Worm (Caenorhabditis elegans): ENCODE measurements around the gene sri-51.
"Not testable (repeated sequence)": the region's sequence is repeated elsewhere in the genome, so short reads cannot be mapped to it uniquely, and the experiment has no call there.

Gene sri-51

ce11 chrII:3203415-3203814 is 4.5 kb upstream of the sri-51 start, which contains the start of gene sri-50:
sri-50 (plus strand) TSS chrII:3203715.
- TF ChIP-seq ceh-39 (tag; optimal IDR thresholded peaks at IDR 0.05) = no peak
- no peak for TF ChIP-seq sptf-1 (tag; optimal IDR thresholded peaks at IDR 0.05)
- TF ChIP-seq nhr-237 (tag; optimal IDR thresholded peaks at IDR 0.05) = no peak
- no peak for TF ChIP-seq zip-8 (tag; optimal IDR thresholded peaks at IDR 0.05)
- no peak for TF ChIP-seq unc-39 (tag; optimal IDR thresholded peaks at IDR 0.05)
- TF ChIP-seq nhr-76 (tag; optimal IDR thresholded peaks at IDR 0.05) = no peak
- no peak for TF ChIP-seq elt-1 (tag; optimal IDR thresholded peaks at IDR 0.05; ENCODE audit: borderline replicate concordance, insufficient read depth)
- no peak for TF ChIP-seq cnd-1 (tag; optimal IDR thresholded peaks at IDR 0.05)

ce11 chrII:3202519-3202918 is 3.6 kb upstream of the sri-51 start, which contains the start of gene sri-53:
sri-53 (minus strand) TSS chrII:3202619.
- TF ChIP-seq drap-1 (GFP tag; optimal IDR thresholded peaks at IDR 0.05) = no peak
- TF ChIP-seq ceh-83 (GFP tag; optimal IDR thresholded peaks at IDR 0.05) = no peak
- no peak for TF ChIP-seq sptf-1 (tag; optimal IDR thresholded peaks at IDR 0.05)
- no peak for TF ChIP-seq sem-2 (GFP tag; optimal IDR thresholded peaks at IDR 0.05)
- TF ChIP-seq ceh-43 (GFP tag; optimal IDR thresholded peaks at IDR 0.05) = no peak
- TF ChIP-seq nhr-2 (tag; optimal IDR thresholded peaks at IDR 0.05) = no peak
- no peak for TF ChIP-seq elt-3 (tag; optimal IDR thresholded peaks at IDR 0.05)
- no peak for TF ChIP-seq zip-8 (tag; optimal IDR thresholded peaks at IDR 0.05)
- no peak for TF ChIP-seq nhr-28 (tag; optimal IDR thresholded peaks at IDR 0.05)
- no peak for TF ChIP-seq lsy-2 (tag; optimal IDR thresholded peaks at IDR 0.05)
- TF ChIP-seq pha-4 (tag; optimal IDR thresholded peaks at IDR 0.05) = no peak
- no peak for TF ChIP-seq unc-120 (tag; optimal IDR thresholded peaks at IDR 0.05; ENCODE audit: poor library complexity, severe bottlenecking)
- TF ChIP-seq tbx-8 (GFP tag; optimal IDR thresholded peaks at IDR 0.05) = no peak
- no peak for TF ChIP-seq ztf-11 (tag; optimal IDR thresholded peaks at IDR 0.05)
- TF ChIP-seq unc-62 (GFP tag; optimal IDR thresholded peaks at IDR 0.05) = no peak
- no peak for TF ChIP-seq ham-2 (GFP tag; optimal IDR thresholded peaks at IDR 0.05)

ce11 chrII:3201242-3201641 is 2.3 kb upstream of the sri-51 start, which contains the start of gene sri-48:
sri-48 (minus strand) TSS chrII:3201342.
- not testable (repeated sequence) for TF ChIP-seq ceh-43 (GFP tag; optimal IDR thresholded peaks at IDR 0.05); unc-120 (tag; optimal IDR thresholded peaks at IDR 0.05; ENCODE audit: poor library complexity, severe bottlenecking); nhr-28 (tag; optimal IDR thresholded peaks at IDR 0.05)

ce11 chrII:3196966-3197365 is 1.9 kb downstream of the sri-51 start, which contains the start of gene gcy-15:
gcy-15 (minus strand) TSS chrII:3197066.
- no peak for TF ChIP-seq lin-32 (GFP tag; optimal IDR thresholded peaks at IDR 0.05)
- no peak for TF ChIP-seq lin-13 (tag; optimal IDR thresholded peaks at IDR 0.05)
- no peak for TF ChIP-seq cnd-1 (tag; optimal IDR thresholded peaks at IDR 0.05)
- no peak for TF ChIP-seq mep-1 (tag; optimal IDR thresholded peaks at IDR 0.05)
- TF ChIP-seq ceh-83 (GFP tag; optimal IDR thresholded peaks at IDR 0.05) = no peak
- no peak for TF ChIP-seq flh-1 (GFP tag; optimal IDR thresholded peaks at IDR 0.05)
- TF ChIP-seq zip-8 (tag; optimal IDR thresholded peaks at IDR 0.05) = no peak
- no peak for TF ChIP-seq elt-3 (tag; optimal IDR thresholded peaks at IDR 0.05)
- TF ChIP-seq mab-5 (tag; optimal IDR thresholded peaks at IDR 0.05) = no peak
- TF ChIP-seq snpc-4 (tag; optimal IDR thresholded peaks at IDR 0.05) = no peak
- TF ChIP-seq unc-39 (tag; optimal IDR thresholded peaks at IDR 0.05) = no peak
- TF ChIP-seq tbx-8 (GFP tag; optimal IDR thresholded peaks at IDR 0.05) = no peak
- TF ChIP-seq nhr-12 (tag; optimal IDR thresholded peaks at IDR 0.05) = no peak
- no peak for TF ChIP-seq elt-1 (tag; optimal IDR thresholded peaks at IDR 0.05; ENCODE audit: borderline replicate concordance, insufficient read depth)
- TF ChIP-seq lsy-2 (tag; optimal IDR thresholded peaks at IDR 0.05) = no peak
- TF ChIP-seq sem-2 (GFP tag; optimal IDR thresholded peaks at IDR 0.05) = no peak
- no peak for TF ChIP-seq unc-120 (tag; optimal IDR thresholded peaks at IDR 0.05; ENCODE audit: poor library complexity, severe bottlenecking)
- TF ChIP-seq nhr-28 (tag; optimal IDR thresholded peaks at IDR 0.05) = no peak
- no peak for TF ChIP-seq drap-1 (GFP tag; optimal IDR thresholded peaks at IDR 0.05)
- no peak for TF ChIP-seq ham-2 (GFP tag; optimal IDR thresholded peaks at IDR 0.05)

- TF ChIP-seq bed-3 (GFP tag; optimal IDR thresholded peaks at IDR 0.05) (no peak), mab-5 (tag; optimal IDR thresholded peaks at IDR 0.05) (no peak), nhr-237 (tag; optimal IDR thresholded peaks at IDR 0.05) (no peak), lin-32 (GFP tag; optimal IDR thresholded peaks at IDR 0.05) (no peak), nhr-28 (tag; optimal IDR thresholded peaks at IDR 0.05) (no peak), ceh-83 (GFP tag; optimal IDR thresholded peaks at IDR 0.05) (no peak), sptf-1 (tag; optimal IDR thresholded peaks at IDR 0.05) (no peak), drap-1 (GFP tag; optimal IDR thresholded peaks at IDR 0.05) (no peak), flh-1 (GFP tag; optimal IDR thresholded peaks at IDR 0.05) (no peak), mep-1 (tag; optimal IDR thresholded peaks at IDR 0.05) (no peak), unc-62 (GFP tag; optimal IDR thresholded peaks at IDR 0.05) (no peak), cnd-1 (tag; optimal IDR thresholded peaks at IDR 0.05) (no peak), nhr-76 (tag; optimal IDR thresholded peaks at IDR 0.05) (no peak), mls-2 (tag; optimal IDR thresholded peaks at IDR 0.05) (no peak), tbx-8 (GFP tag; optimal IDR thresholded peaks at IDR 0.05) (no peak), lsy-2 (tag; optimal IDR thresholded peaks at IDR 0.05) (no peak), ztf-11 (tag; optimal IDR thresholded peaks at IDR 0.05) (no peak), nhr-12 (tag; optimal IDR thresholded peaks at IDR 0.05) (no peak), ceh-43 (GFP tag; optimal IDR thresholded peaks at IDR 0.05) (no peak), ces-1 (GFP tag; optimal IDR thresholded peaks at IDR 0.05) (no peak)
Measured at ce11 chrII:3195739-3196138, 3.2 kb downstream of the sri-51 start.

Measured in whole organism, mixed stage, embryonic.